Comparison of ENCODE assay signal across 3 fruit fly cellular contexts in the genomic region with DNA sequence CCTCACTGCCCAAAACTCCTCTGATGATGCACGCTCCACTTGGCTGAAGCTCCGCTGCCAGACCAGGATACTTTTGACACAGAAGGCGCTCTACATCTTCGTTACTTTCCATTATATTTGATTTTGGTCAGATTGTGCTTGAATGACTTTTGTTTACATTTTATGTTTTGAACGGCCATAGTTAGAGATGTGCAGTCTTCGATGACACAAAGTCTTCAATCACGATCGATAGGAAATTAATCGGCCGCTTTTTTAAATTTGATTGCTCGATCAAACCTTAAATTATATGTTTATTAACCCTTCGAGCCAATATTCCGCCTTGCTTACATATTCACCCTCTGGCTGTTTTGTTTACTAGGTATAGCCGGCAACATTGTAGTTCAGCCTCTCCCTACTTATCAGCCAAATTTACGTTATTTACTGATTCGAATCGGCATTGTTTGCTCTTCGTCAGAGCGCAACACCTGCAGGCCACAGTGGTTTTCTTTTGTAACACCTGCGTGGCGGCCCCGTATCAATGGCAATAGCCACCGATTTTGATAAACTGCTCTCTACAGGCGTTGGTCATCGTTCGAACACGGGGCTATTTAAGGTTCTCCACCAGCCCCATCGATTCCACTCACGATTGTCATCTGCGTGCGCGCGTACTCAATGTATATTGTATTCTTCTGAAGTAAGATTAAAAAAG.
TF ChIP-seq lines count a peak whose summit lies in the region.

TSS of gene Fancl (minus strand) at position 175 of the 688 bp plus-strand sequence.
TSS of gene Npc2e (plus strand) at position 638 of the 688 bp plus-strand sequence.

- no peak for TF ChIP-seq CTCF in whole organism, embryonic (GFP tag; optimal IDR thresholded peaks at IDR 0.05; lab: Kevin White, UChicago)

TF ChIP-seq in whole organism, embryonic, 481 proteins besides CTCF, POLR2A, EP300 and RAD21 (continues in another document):
- peak; percentile 68 for TF ChIP-seq CG13287 (GFP tag; IDR thresholded peaks at IDR 0.05; lab: Robert Waterston, UW; ENCODE audit: partially characterized antibody)
- TF ChIP-seq phol (tag; optimal IDR thresholded peaks at IDR 0.05; lab: Kevin White, UChicago) = peak; percentile 80
- no peak for TF ChIP-seq CG32532 (GFP tag; IDR thresholded peaks at IDR 0.05; lab: Robert Waterston, UW)
- TF ChIP-seq CG2116 (GFP tag; optimal IDR thresholded peaks at IDR 0.05; lab: Kevin White, UChicago) = peak; percentile 35
- peak; percentile 84 for TF ChIP-seq Dp (GFP tag; optimal IDR thresholded peaks at IDR 0.05; lab: Kevin White, UChicago)
- peak; percentile 44; the same call in 1 of the 3 replicates for TF ChIP-seq CG16813 (GFP tag; IDR thresholded peaks at IDR 0.05; lab: Robert Waterston, UW; ENCODE audit: partially characterized antibody)
- TF ChIP-seq Sry-δ (GFP tag; optimal IDR thresholded peaks at IDR 0.05; lab: Kevin White, UChicago) = peak; percentile 79
- peak; percentile 46; the same call in 1 of the 2 replicates for TF ChIP-seq nerfin-2 (GFP tag; IDR thresholded peaks at IDR 0.05; lab: Robert Waterston, UW; ENCODE audit: partially characterized antibody)
- TF ChIP-seq BtbVII (GFP tag; optimal IDR thresholded peaks at IDR 0.05; lab: Kevin White, UChicago) = no peak
- TF ChIP-seq Sox102F (GFP tag; optimal IDR thresholded peaks at IDR 0.05; lab: Kevin White, UChicago) = no peak
- 0 out of 2 replicates have a peak, but pooled peaks have one; percentile 24 for TF ChIP-seq amos (GFP tag; IDR thresholded peaks at IDR 0.05; lab: Robert Waterston, UW; ENCODE audit: partially characterized antibody)
- peak; percentile 92 for TF ChIP-seq E2f2 (GFP tag; IDR thresholded peaks at IDR 0.05; lab: Robert Waterston, UW)
- peak; percentile 37 for TF ChIP-seq grn (GFP tag; optimal IDR thresholded peaks at IDR 0.05; lab: Kevin White, UChicago)
- TF ChIP-seq B-H2 (GFP tag; optimal IDR thresholded peaks at IDR 0.05; lab: Kevin White, UChicago) = no peak
- TF ChIP-seq exex (tag; optimal IDR thresholded peaks at IDR 0.05; lab: Kevin White, UChicago) = peak; percentile 16
- TF ChIP-seq Lhr (GFP tag; optimal IDR thresholded peaks at IDR 0.05; lab: Kevin White, UChicago) = peak; percentile 6
- TF ChIP-seq CG7987 (GFP tag; optimal IDR thresholded peaks at IDR 0.05; lab: Kevin White, UChicago) = no peak
- TF ChIP-seq stwl (tag; optimal IDR thresholded peaks at IDR 0.05; lab: Kevin White, UChicago) = peak; percentile 44
- TF ChIP-seq BEAF-32 (GFP tag; optimal IDR thresholded peaks at IDR 0.05; lab: Kevin White, UChicago) = peak; percentile 45
- TF ChIP-seq crol (GFP tag; IDR thresholded peaks at IDR 0.05; lab: Robert Waterston, UW) = no peak
- no peak; the same call in 2 of the 3 replicates for TF ChIP-seq Opbp (GFP tag; IDR thresholded peaks at IDR 0.05; lab: Robert Waterston, UW; ENCODE audit: partially characterized antibody)
- TF ChIP-seq ranshi (GFP tag; IDR thresholded peaks at IDR 0.05; lab: Robert Waterston, UW) = 0 out of 2 replicates have a peak, but pooled peaks have one; percentile 20
- TF ChIP-seq Myb (GFP tag; optimal IDR thresholded peaks at IDR 0.05; lab: Kevin White, UChicago) = peak; percentile 29
- 0 out of 3 replicates have a peak, but pooled peaks have one; percentile 42 for TF ChIP-seq Doc3 (GFP tag; IDR thresholded peaks at IDR 0.05; lab: Robert Waterston, UW; ENCODE audit: partially characterized antibody)

TF ChIP-seq in whole organism, prepupa, 60 proteins besides CTCF, POLR2A, EP300 and RAD21:
- TF ChIP-seq CG11902 (GFP tag; optimal IDR thresholded peaks at IDR 0.05; lab: Kevin White, UChicago) = no peak
- peak; percentile 0 for TF ChIP-seq Eip78C (GFP tag; lab: Kevin White, UChicago)
- peak; percentile 61 for TF ChIP-seq vri (GFP tag; optimal IDR thresholded peaks at IDR 0.05; lab: Kevin White, UChicago)
- TF ChIP-seq fkh (GFP tag; optimal IDR thresholded peaks at IDR 0.05; lab: Kevin White, UChicago) = peak; percentile 85

TF ChIP-seq in whole organism, wandering third instar larva, 38 proteins besides CTCF, POLR2A, EP300 and RAD21:
- TF ChIP-seq Rel (GFP tag; optimal IDR thresholded peaks at IDR 0.05; lab: Kevin White, UChicago) = no peak
- peak; percentile 17 for TF ChIP-seq Rel (tag; optimal IDR thresholded peaks at IDR 0.05; lab: Kevin White, UChicago)
- TF ChIP-seq ey (GFP tag; optimal IDR thresholded peaks at IDR 0.05; lab: Kevin White, UChicago) = no peak
TF ChIP-seq in whole organism, wandering third instar larva: peak in this region for 1.
